Fruit fly (Drosophila melanogaster): ENCODE measurements around the gene rpk.

The rpk gene

DNA sequence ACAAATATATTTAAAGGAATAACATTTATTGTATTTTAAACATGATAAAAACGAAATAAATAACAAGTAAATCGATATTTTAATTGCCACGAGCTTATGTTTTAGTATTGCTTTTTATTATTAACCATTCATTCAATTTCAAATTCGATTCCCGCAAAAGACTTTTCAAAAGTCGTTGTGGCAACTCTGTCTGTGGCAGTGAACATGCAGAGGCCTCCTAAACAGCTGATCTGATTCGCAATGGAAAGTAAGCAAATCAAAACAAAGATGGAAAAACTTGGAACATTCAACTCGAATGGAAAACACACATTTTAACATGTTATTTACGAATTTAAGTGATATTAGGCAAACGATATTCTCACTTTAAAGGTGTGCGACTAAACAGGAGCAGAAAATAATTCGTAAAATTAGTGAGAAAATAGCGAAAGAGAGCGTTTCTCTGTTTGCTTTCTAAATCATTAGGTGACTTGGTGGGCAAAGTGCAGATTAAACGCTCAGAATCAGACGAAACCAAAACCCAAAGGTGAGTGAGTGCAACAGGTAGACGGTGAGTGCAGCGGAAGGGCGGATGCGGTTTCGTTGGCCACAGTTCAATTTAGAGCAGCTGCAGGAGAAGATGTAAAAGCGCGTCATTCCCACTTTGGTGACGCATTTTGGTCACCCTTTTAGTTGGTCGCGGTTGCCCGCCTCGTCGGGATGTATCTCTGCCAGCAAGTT is 8.9 kb downstream of the rpk start, which contains the start of gene spartin (continued):
- no peak for TF ChIP-seq CG6813 (GFP tag; optimal IDR thresholded peaks at IDR 0.05)
- TF ChIP-seq CG8281 (tag; optimal IDR thresholded peaks at IDR 0.05), result no peak
- TF ChIP-seq pzg (GFP tag; optimal IDR thresholded peaks at IDR 0.05), result peak; percentile 58
- TF ChIP-seq CG16863 (GFP tag; optimal IDR thresholded peaks at IDR 0.05), result no peak
- TF ChIP-seq hbn (GFP tag; IDR thresholded peaks at IDR 0.05; ENCODE audit: partially characterized antibody), result 0 out of 2 replicates have a peak, but pooled peaks have one; percentile 22
- TF ChIP-seq CG1233 (GFP tag; optimal IDR thresholded peaks at IDR 0.05), result no peak
- peak; percentile 10 for TF ChIP-seq CG14710 (tag; optimal IDR thresholded peaks at IDR 0.05)
- TF ChIP-seq CG18764 (GFP tag; optimal IDR thresholded peaks at IDR 0.05), result peak; percentile 49
- TF ChIP-seq CG12071 (GFP tag; optimal IDR thresholded peaks at IDR 0.05), result no peak
- TF ChIP-seq repo (GFP tag; optimal IDR thresholded peaks at IDR 0.05), result no peak
- TF ChIP-seq fd96Cb (tag; optimal IDR thresholded peaks at IDR 0.05), result no peak
- peak; percentile 39; the same call in 2 of the 3 replicates for TF ChIP-seq Doc3 (GFP tag; IDR thresholded peaks at IDR 0.05; ENCODE audit: partially characterized antibody)
- TF ChIP-seq Drgx (GFP tag; IDR thresholded peaks at IDR 0.05), result no peak
- TF ChIP-seq zen (tag; optimal IDR thresholded peaks at IDR 0.05), result peak; percentile 2
- no peak for TF ChIP-seq CG7357 (GFP tag; IDR thresholded peaks at IDR 0.05)
- TF ChIP-seq chif (GFP tag; optimal IDR thresholded peaks at IDR 0.05), result peak in 1 of 2 experiments; percentile 16
- TF ChIP-seq Ptx1 (GFP tag; IDR thresholded peaks at IDR 0.05), result 0 out of 2 replicates have a peak, but pooled peaks have one; percentile 21
- TF ChIP-seq ci (GFP tag; IDR thresholded peaks at IDR 0.05), result no peak; the same call in 2 of the 3 replicates
- peak; percentile 44; the same call in 1 of the 2 replicates for TF ChIP-seq MBD-R2 (GFP tag; IDR thresholded peaks at IDR 0.05)
- no peak for TF ChIP-seq Lhr (GFP tag; optimal IDR thresholded peaks at IDR 0.05)
- no peak for TF ChIP-seq CG3995 (GFP tag; optimal IDR thresholded peaks at IDR 0.05)
- no peak for TF ChIP-seq cas (GFP tag; IDR thresholded peaks at IDR 0.05)
- 0 out of 4 replicates have a peak, but pooled peaks have one; percentile 47 for TF ChIP-seq Dll (GFP tag; IDR thresholded peaks at IDR 0.05; ENCODE audit: partially characterized antibody)
- peak; percentile 40 for TF ChIP-seq CG30403 (GFP tag; optimal IDR thresholded peaks at IDR 0.05)
- TF ChIP-seq Med (GFP tag), result peak; percentile 85
- no peak for TF ChIP-seq CG10565 (GFP tag; optimal IDR thresholded peaks at IDR 0.05)
- TF ChIP-seq CG8290 (GFP tag; optimal IDR thresholded peaks at IDR 0.05), result no peak
- peak in 1 of 2 experiments; percentile 60 for TF ChIP-seq CG8290 (tag; optimal IDR thresholded peaks at IDR 0.05)
- TF ChIP-seq CG18619 (GFP tag; optimal IDR thresholded peaks at IDR 0.05), result no peak
- peak; percentile 59 for TF ChIP-seq Myb (GFP tag; optimal IDR thresholded peaks at IDR 0.05)
- TF ChIP-seq tap (tag; optimal IDR thresholded peaks at IDR 0.05), result no peak
- no peak for TF ChIP-seq Taf1 (GFP tag; IDR thresholded peaks at IDR 0.05)
- TF ChIP-seq knrl (GFP tag; IDR thresholded peaks at IDR 0.05; ENCODE audit: partially characterized antibody), result no peak
- TF ChIP-seq Antp (GFP tag; optimal IDR thresholded peaks at IDR 0.05), result no peak
- no peak for TF ChIP-seq CG7963 (GFP tag; IDR thresholded peaks at IDR 0.05; ENCODE audit: partially characterized antibody)
- peak; percentile 32 for TF ChIP-seq CG2116 (GFP tag; optimal IDR thresholded peaks at IDR 0.05)
- peak in 1 of 2 experiments; percentile 26 for TF ChIP-seq Pdp1 (GFP tag; optimal IDR thresholded peaks at IDR 0.05)
- TF ChIP-seq CG3407 (GFP tag; optimal IDR thresholded peaks at IDR 0.05), result no peak
- no peak for TF ChIP-seq ab (GFP tag; optimal IDR thresholded peaks at IDR 0.05)
- TF ChIP-seq scrt (GFP tag; optimal IDR thresholded peaks at IDR 0.05), result no peak
- TF ChIP-seq usp (GFP tag; optimal IDR thresholded peaks at IDR 0.05), result no peak
- TF ChIP-seq CG4424 (GFP tag; optimal IDR thresholded peaks at IDR 0.05), result peak; percentile 28
- TF ChIP-seq CG5245 (GFP tag; optimal IDR thresholded peaks at IDR 0.05), result peak; percentile 11
- TF ChIP-seq D19A (tag; optimal IDR thresholded peaks at IDR 0.05), result no peak
- no peak for TF ChIP-seq eyg (GFP tag; optimal IDR thresholded peaks at IDR 0.05)
- peak; percentile 14 for TF ChIP-seq HmgD (GFP tag; optimal IDR thresholded peaks at IDR 0.05)
- no peak for TF ChIP-seq CkIIα-i1 (GFP tag; IDR thresholded peaks at IDR 0.05)
- TF ChIP-seq Nf-YC (tag; optimal IDR thresholded peaks at IDR 0.05), result peak; percentile 14
- TF ChIP-seq CG17802 (tag; optimal IDR thresholded peaks at IDR 0.05), result no peak
